Fruit fly (Drosophila melanogaster): Measurements from ENCODE around the gene CG14442.

DNA sequence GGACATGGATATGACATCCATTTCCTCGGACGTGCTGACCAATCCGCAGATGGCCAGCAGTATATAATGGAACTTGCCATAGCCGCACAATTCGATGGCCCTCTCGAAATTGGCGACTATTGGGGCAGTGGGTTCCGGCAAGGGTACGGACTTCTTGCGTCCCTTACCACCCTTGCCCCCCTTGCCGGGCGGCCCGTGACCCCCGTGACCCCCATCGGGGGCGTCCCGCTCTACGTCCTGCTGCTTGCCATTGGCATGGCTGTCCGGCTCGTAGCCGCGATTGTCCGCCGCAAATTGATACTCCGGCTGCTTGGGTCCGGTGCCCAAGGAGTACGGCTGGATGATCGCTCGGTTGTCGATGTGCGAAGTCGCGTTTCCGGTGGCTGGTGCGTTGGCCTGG, 28.8 kb upstream of the CG14442 start:
- TF ChIP-seq h (GFP tag; optimal IDR thresholded peaks at IDR 0.05) (no peak), dmrt93B (GFP tag; optimal IDR thresholded peaks at IDR 0.05) (no peak), OdsH (GFP tag; optimal IDR thresholded peaks at IDR 0.05) (no peak), Vsx2 (GFP tag; optimal IDR thresholded peaks at IDR 0.05; ENCODE audit: partially characterized antibody) (no peak), Hnf4 (GFP tag; optimal IDR thresholded peaks at IDR 0.05) (no peak), CG9705 (GFP tag; optimal IDR thresholded peaks at IDR 0.05) (no peak), pan (optimal IDR thresholded peaks at IDR 0.05) (no peak), Mio (GFP tag; optimal IDR thresholded peaks at IDR 0.05) (no peak), ey (GFP tag; optimal IDR thresholded peaks at IDR 0.05) (no peak), usp (GFP tag; optimal IDR thresholded peaks at IDR 0.05) (no peak), jim (GFP tag; optimal IDR thresholded peaks at IDR 0.05) (no peak), psq (GFP tag; optimal IDR thresholded peaks at IDR 0.05) (no peak), lola (GFP tag; optimal IDR thresholded peaks at IDR 0.05) (no peak), CG32264 (GFP tag; optimal IDR thresholded peaks at IDR 0.05) (no peak)
